Fruit fly (Drosophila melanogaster) whole organism, embryonic: ENCODE results near the gene CG14401.
A peak's percentile ranks its signal among the peaks of the same experiment; 100 is the strongest.

ENCODE experiments used
- CG15696 ChIP-seq: fragments of 200-800 bp; sonication (Bioruptor generic); optimal IDR thresholded peaks from 2 replicates; lab custom pipeline; 2019; ENCODE audit warnings: missing biosample characterization, mild to moderate bottlenecking, missing genetic modification characterization, moderate library complexity
- bab2 ChIP-seq: fragments of 200-800 bp; sonication (Bioruptor generic); optimal IDR thresholded peaks from 2 replicates; lab custom pipeline; 2016; ENCODE audit warnings: missing biosample characterization, missing genetic modification characterization

- TF ChIP-seq CG15696 (tag; lab: Kevin White, UChicago): peak; percentile 27
- TF ChIP-seq bab2 (GFP tag; lab: Kevin White, UChicago): peak; percentile 53
Observed at dm6 chr2L:20881353-20882079, 11.9 kb downstream of the CG14401 start.
